Fruit fly (Drosophila melanogaster): ENCODE measurements around the gene CG32263.
A peak's percentile ranks its signal among the peaks of the same experiment; 100 is the strongest.

Gene CG32263

DNA sequence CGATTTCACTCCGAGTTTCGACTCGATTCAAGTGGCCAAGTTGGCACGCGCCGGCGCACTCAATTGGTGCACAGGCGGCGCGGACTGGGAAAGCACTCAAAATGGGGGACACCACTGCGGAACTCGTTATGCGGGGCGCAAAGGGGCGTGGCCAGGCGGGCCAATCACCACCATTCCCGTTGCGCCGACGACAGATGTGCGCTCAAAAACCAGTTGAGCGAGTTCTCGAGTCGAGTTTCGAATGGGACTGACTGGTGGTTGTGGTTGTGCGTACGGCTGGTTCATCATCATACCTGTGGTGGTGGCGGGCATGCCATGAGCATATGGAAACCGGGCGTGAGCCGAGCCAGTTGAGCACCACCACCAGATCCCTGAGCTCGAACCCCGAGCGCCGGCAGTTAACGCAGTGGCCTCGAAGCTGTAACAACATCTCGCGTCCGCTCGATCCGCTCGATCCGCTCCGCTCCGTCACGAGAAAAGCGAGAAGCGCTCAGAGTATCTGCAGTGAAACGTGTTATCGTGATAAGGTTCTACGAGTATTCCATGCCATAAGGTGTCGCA lies 35.0 kb upstream of the CG32263 start, which contains the start of gene Awh:
Awh (plus strand) TSS at position 392 of the 561 bp plus-strand sequence.
- no peak for TF ChIP-seq sv (GFP tag; optimal IDR thresholded peaks at IDR 0.05)
- no peak for TF ChIP-seq Hr78 (GFP tag; optimal IDR thresholded peaks at IDR 0.05)
- no peak for TF ChIP-seq lola (GFP tag; optimal IDR thresholded peaks at IDR 0.05)
- no peak for TF ChIP-seq CG9705 (GFP tag; optimal IDR thresholded peaks at IDR 0.05)
- no peak for TF ChIP-seq usp (GFP tag; optimal IDR thresholded peaks at IDR 0.05)
- no peak for TF ChIP-seq brk (GFP tag; optimal IDR thresholded peaks at IDR 0.05)
- TF ChIP-seq dmrt93B (GFP tag; optimal IDR thresholded peaks at IDR 0.05), result no peak
- TF ChIP-seq Dif (GFP tag; optimal IDR thresholded peaks at IDR 0.05; ENCODE audit: partially characterized antibody), result peak; percentile 93
- TF ChIP-seq OdsH (GFP tag; optimal IDR thresholded peaks at IDR 0.05), result no peak
- TF ChIP-seq Abd-B (GFP tag; optimal IDR thresholded peaks at IDR 0.05), result no peak
- TF ChIP-seq pan (optimal IDR thresholded peaks at IDR 0.05), result no peak
- TF ChIP-seq CG32264 (GFP tag; optimal IDR thresholded peaks at IDR 0.05), result no peak
- TF ChIP-seq GATAd (GFP tag; optimal IDR thresholded peaks at IDR 0.05), result no peak
- no peak for TF ChIP-seq tai (GFP tag; optimal IDR thresholded peaks at IDR 0.05)
- TF ChIP-seq ey (GFP tag; optimal IDR thresholded peaks at IDR 0.05), result no peak
- no peak for TF ChIP-seq foxo (GFP tag; optimal IDR thresholded peaks at IDR 0.05)
- peak; percentile 27 for TF ChIP-seq Jra (GFP tag; optimal IDR thresholded peaks at IDR 0.05)
- TF ChIP-seq sage (GFP tag; optimal IDR thresholded peaks at IDR 0.05), result no peak
- peak; percentile 67 for TF ChIP-seq h (GFP tag; optimal IDR thresholded peaks at IDR 0.05)
- no peak for TF ChIP-seq jim (GFP tag; optimal IDR thresholded peaks at IDR 0.05)
- TF ChIP-seq Sp1 (GFP tag; optimal IDR thresholded peaks at IDR 0.05), result no peak
- peak; percentile 67 for TF ChIP-seq CrebA (GFP tag; optimal IDR thresholded peaks at IDR 0.05; ENCODE audit: borderline replicate concordance)
- peak; percentile 14 for TF ChIP-seq fru (GFP tag; optimal IDR thresholded peaks at IDR 0.05)
- TF ChIP-seq Rel (GFP tag; optimal IDR thresholded peaks at IDR 0.05), result no peak
- no peak for TF ChIP-seq Rel (tag; optimal IDR thresholded peaks at IDR 0.05)
- no peak for TF ChIP-seq woc (GFP tag; optimal IDR thresholded peaks at IDR 0.05)
- TF ChIP-seq Vsx2 (GFP tag; optimal IDR thresholded peaks at IDR 0.05; ENCODE audit: partially characterized antibody), result peak; percentile 96
- no peak for TF ChIP-seq HLH106 (tag; optimal IDR thresholded peaks at IDR 0.05)
- TF ChIP-seq psq (GFP tag; optimal IDR thresholded peaks at IDR 0.05), result no peak
- TF ChIP-seq Myc (optimal IDR thresholded peaks at IDR 0.05), result no peak
- TF ChIP-seq dsf (GFP tag; optimal IDR thresholded peaks at IDR 0.05; ENCODE audit: borderline replicate concordance), result no peak
- TF ChIP-seq dl (GFP tag; optimal IDR thresholded peaks at IDR 0.05; ENCODE audit: insufficient read depth in 1 of 2, partially characterized antibody in 2 of 2), result peak in 1 of 2 experiments; percentile 54
- TF ChIP-seq rgr (GFP tag; optimal IDR thresholded peaks at IDR 0.05), result no peak

DNA sequence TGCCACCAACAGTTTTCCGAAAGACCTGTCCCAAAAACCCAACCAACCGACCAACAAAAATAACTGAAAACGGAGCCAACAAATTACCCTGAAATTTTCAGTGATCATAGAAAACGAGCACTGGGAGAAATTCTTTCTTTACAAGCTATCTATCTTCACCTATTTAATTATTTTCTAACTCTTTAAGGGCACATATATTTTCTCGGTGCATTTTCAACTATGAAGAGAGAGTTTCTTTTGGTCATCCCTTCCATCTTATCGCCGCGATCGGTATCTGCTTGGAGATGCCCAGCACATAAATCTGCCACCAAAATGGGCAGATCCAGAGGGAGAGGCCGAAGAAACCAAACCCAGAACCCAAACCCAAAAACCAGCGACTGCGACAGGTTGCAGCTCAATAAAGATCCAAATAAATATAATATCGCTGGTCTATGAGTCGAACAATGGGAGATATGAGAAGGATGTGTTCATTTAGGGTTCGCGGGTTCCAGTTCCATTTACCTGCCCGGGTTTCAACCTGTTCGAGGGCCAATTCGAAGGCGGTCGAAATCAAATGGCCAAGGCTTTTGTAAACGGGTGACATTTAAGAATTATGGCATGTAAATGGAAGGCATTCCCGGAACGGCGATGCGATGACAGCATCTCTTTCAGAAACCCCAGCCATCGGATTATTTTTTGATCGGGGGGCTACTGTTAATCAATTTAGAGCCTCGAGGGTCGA lies 32.2 kb upstream of the CG32263 start:
- no peak for TF ChIP-seq ey (GFP tag; optimal IDR thresholded peaks at IDR 0.05)
- TF ChIP-seq Myc (optimal IDR thresholded peaks at IDR 0.05), result no peak

DNA sequence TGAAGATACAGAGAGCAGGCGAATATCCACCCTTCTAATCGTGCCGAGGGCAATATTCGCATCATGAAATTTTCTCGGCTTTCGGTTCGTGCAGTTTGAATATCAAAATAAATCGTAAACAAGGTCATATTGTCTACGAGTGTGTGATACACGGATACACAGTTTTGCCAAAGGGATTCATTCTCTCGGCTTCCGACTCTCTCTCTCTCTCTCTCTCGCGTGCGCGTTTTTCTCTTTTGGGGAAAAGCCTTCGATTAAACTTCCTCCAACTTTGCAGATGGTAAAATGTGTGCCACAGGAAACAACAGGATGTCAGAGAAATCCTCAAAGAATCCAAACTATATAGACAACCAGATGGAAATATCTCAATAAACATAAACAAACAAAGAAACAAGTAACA lies 17.2 kb upstream of the CG32263 start:
- TF ChIP-seq Sp1 (GFP tag; optimal IDR thresholded peaks at IDR 0.05), result no peak
- TF ChIP-seq sv (GFP tag; optimal IDR thresholded peaks at IDR 0.05), result no peak
- TF ChIP-seq ey (GFP tag; optimal IDR thresholded peaks at IDR 0.05), result no peak
- TF ChIP-seq Jra (GFP tag; optimal IDR thresholded peaks at IDR 0.05), result no peak
- no peak for TF ChIP-seq pan (optimal IDR thresholded peaks at IDR 0.05)
- TF ChIP-seq Mio (GFP tag; optimal IDR thresholded peaks at IDR 0.05), result no peak
- no peak for TF ChIP-seq foxo (GFP tag; optimal IDR thresholded peaks at IDR 0.05)

DNA sequence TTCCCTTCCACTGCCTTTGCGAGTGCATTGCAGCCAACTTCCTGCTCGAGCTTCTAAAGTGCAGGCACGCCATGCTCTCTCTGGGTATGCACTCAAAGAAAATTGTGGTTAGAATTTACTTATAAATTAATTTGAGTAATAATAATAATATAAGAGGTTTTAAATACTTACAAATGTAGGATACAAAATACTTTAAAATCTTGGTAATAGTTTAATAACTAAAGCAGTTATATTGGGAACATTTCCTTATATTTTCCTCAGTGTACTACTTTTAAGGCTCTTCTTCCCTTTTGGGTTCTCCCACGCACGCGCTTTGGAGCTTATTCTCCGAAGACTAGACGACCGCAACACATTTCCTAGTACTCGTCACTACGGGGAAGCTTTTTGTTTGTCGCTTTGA lies 15.6 kb upstream of the CG32263 start:
- no peak for TF ChIP-seq N (GFP tag; optimal IDR thresholded peaks at IDR 0.05)
- TF ChIP-seq dmrt93B (GFP tag; optimal IDR thresholded peaks at IDR 0.05), result no peak
- TF ChIP-seq Sp1 (GFP tag; optimal IDR thresholded peaks at IDR 0.05), result peak; percentile 75
- no peak for TF ChIP-seq foxo (GFP tag; optimal IDR thresholded peaks at IDR 0.05)
- no peak for TF ChIP-seq sage (GFP tag; optimal IDR thresholded peaks at IDR 0.05)
- TF ChIP-seq usp (GFP tag; optimal IDR thresholded peaks at IDR 0.05), result no peak
- peak; percentile 35 for TF ChIP-seq brk (GFP tag; optimal IDR thresholded peaks at IDR 0.05)
- no peak for TF ChIP-seq Hnf4 (GFP tag; optimal IDR thresholded peaks at IDR 0.05)
- TF ChIP-seq pan (optimal IDR thresholded peaks at IDR 0.05), result no peak
- TF ChIP-seq OdsH (GFP tag; optimal IDR thresholded peaks at IDR 0.05), result no peak
- TF ChIP-seq HLH106 (tag; optimal IDR thresholded peaks at IDR 0.05), result peak; percentile 75
- no peak for TF ChIP-seq Jra (GFP tag; optimal IDR thresholded peaks at IDR 0.05)
- no peak for TF ChIP-seq Vsx2 (GFP tag; optimal IDR thresholded peaks at IDR 0.05; ENCODE audit: partially characterized antibody)
- peak; percentile 70 for TF ChIP-seq psq (GFP tag; optimal IDR thresholded peaks at IDR 0.05)
- TF ChIP-seq lola (GFP tag; optimal IDR thresholded peaks at IDR 0.05), result no peak
- peak; percentile 11 for TF ChIP-seq sv (GFP tag; optimal IDR thresholded peaks at IDR 0.05)
- no peak for TF ChIP-seq Rel (GFP tag; optimal IDR thresholded peaks at IDR 0.05)
- TF ChIP-seq Rel (tag; optimal IDR thresholded peaks at IDR 0.05), result no peak
- peak; percentile 30 for TF ChIP-seq fru (GFP tag; optimal IDR thresholded peaks at IDR 0.05)
- no peak for TF ChIP-seq Myc (optimal IDR thresholded peaks at IDR 0.05)
- no peak for TF ChIP-seq CrebA (GFP tag; optimal IDR thresholded peaks at IDR 0.05; ENCODE audit: borderline replicate concordance)
- no peak for TF ChIP-seq CG9705 (GFP tag; optimal IDR thresholded peaks at IDR 0.05)
- no peak for TF ChIP-seq Hr78 (GFP tag; optimal IDR thresholded peaks at IDR 0.05)
- no peak for TF ChIP-seq rgr (GFP tag; optimal IDR thresholded peaks at IDR 0.05)
- TF ChIP-seq Dfd (GFP tag; optimal IDR thresholded peaks at IDR 0.05), result no peak
- TF ChIP-seq dsf (GFP tag; optimal IDR thresholded peaks at IDR 0.05; ENCODE audit: borderline replicate concordance), result no peak
- TF ChIP-seq tai (GFP tag; optimal IDR thresholded peaks at IDR 0.05), result no peak
- peak; percentile 6 for TF ChIP-seq ey (GFP tag; optimal IDR thresholded peaks at IDR 0.05)
- peak; percentile 53 for TF ChIP-seq h (GFP tag; optimal IDR thresholded peaks at IDR 0.05)
- no peak for TF ChIP-seq br (GFP tag; optimal IDR thresholded peaks at IDR 0.05)
- TF ChIP-seq dl (GFP tag; optimal IDR thresholded peaks at IDR 0.05; ENCODE audit: insufficient read depth in 1 of 2, partially characterized antibody in 2 of 2), result no peak
- TF ChIP-seq Abd-B (GFP tag; optimal IDR thresholded peaks at IDR 0.05), result no peak
- TF ChIP-seq CG32264 (GFP tag; optimal IDR thresholded peaks at IDR 0.05), result no peak

All from whole organism, wandering third instar larva.